Worm (Caenorhabditis elegans): Measurements from ENCODE around the gene sdz-7.

The sdz-7 gene

ce11 chrII:3877874-3878273 is at the start of gene sdz-7:
sdz-7 (minus strand) TSS chrII:3877974.
- TF ChIP-seq aly-1 (tag; optimal IDR thresholded peaks at IDR 0.05) (no peak), scrt-1 (GFP tag; IDR thresholded peaks at IDR 0.05) (no peak), F13C5.2 (tag; optimal IDR thresholded peaks at IDR 0.05) (no peak), ceh-36 (tag; optimal IDR thresholded peaks at IDR 0.05) (no peak), hmbx-1 (tag; optimal IDR thresholded peaks at IDR 0.05) (no peak), B0310.2 (tag; optimal IDR thresholded peaks at IDR 0.05) (no peak), sea-1 (GFP tag; conservative IDR thresholded peaks at IDR 0.05) (no peak), ama-1 (optimal IDR thresholded peaks at IDR 0.05) (no peak), ets-7 (tag; optimal IDR thresholded peaks at IDR 0.05) (no peak), tbx-11 (GFP tag; IDR thresholded peaks at IDR 0.05) (no peak), hmg-4 (GFP tag; optimal IDR thresholded peaks at IDR 0.05) (no peak), flt-1 (GFP tag; IDR thresholded peaks at IDR 0.05) (no peak), tbx-37 (GFP tag; conservative IDR thresholded peaks at IDR 0.05) (no peak), tra-4 (tag; optimal IDR thresholded peaks at IDR 0.05) (no peak)

DNA sequence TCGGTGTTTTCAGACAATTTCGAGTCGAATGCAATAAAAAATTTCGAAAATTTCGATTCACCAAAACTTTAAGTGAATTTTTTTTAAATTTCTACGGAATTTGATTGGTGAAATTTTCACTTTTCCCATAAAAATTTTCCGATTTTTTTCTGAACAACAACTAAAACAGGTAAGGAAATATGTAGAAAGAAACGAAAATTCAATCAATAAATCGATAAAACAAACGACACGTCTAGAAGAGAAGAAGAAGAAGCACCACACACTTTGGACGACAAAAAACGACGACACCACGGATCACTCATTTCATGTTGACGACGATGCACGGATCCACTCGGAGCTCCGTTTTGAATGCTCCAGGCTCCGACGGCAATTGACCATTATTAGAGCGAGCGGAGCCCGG is 44.9 kb upstream of the sdz-7 start:
- no peak for TF ChIP-seq tra-4 (tag; optimal IDR thresholded peaks at IDR 0.05)
- no peak for TF ChIP-seq ceh-36 (tag; optimal IDR thresholded peaks at IDR 0.05)
- no peak for TF ChIP-seq scrt-1 (GFP tag; IDR thresholded peaks at IDR 0.05)
- TF ChIP-seq sea-1 (GFP tag; conservative IDR thresholded peaks at IDR 0.05), result no peak
- no peak for TF ChIP-seq B0310.2 (tag; optimal IDR thresholded peaks at IDR 0.05)
- TF ChIP-seq hmbx-1 (tag; optimal IDR thresholded peaks at IDR 0.05), result no peak
- no peak for TF ChIP-seq ets-7 (tag; optimal IDR thresholded peaks at IDR 0.05)
- TF ChIP-seq hnd-1 (tag; optimal IDR thresholded peaks at IDR 0.05), result no peak
- no peak for TF ChIP-seq tbx-37 (GFP tag; conservative IDR thresholded peaks at IDR 0.05)
- TF ChIP-seq aly-1 (tag; optimal IDR thresholded peaks at IDR 0.05), result no peak
- no peak for TF ChIP-seq F13C5.2 (tag; optimal IDR thresholded peaks at IDR 0.05)
- no peak for TF ChIP-seq hmg-4 (GFP tag; optimal IDR thresholded peaks at IDR 0.05)
- no peak for TF ChIP-seq ama-1 (optimal IDR thresholded peaks at IDR 0.05)
- TF ChIP-seq pes-1 (GFP tag; IDR thresholded peaks at IDR 0.05), result no peak
- TF ChIP-seq ceh-13 (GFP tag; optimal IDR thresholded peaks at IDR 0.05), result no peak
- no peak for TF ChIP-seq flt-1 (GFP tag; IDR thresholded peaks at IDR 0.05)
- TF ChIP-seq tbx-11 (GFP tag; IDR thresholded peaks at IDR 0.05), result no peak

- TF ChIP-seq aly-1 (tag; optimal IDR thresholded peaks at IDR 0.05) (no peak), B0310.2 (tag; optimal IDR thresholded peaks at IDR 0.05) (no peak), tbx-11 (GFP tag; IDR thresholded peaks at IDR 0.05) (no peak), ets-7 (tag; optimal IDR thresholded peaks at IDR 0.05) (no peak), hmbx-1 (tag; optimal IDR thresholded peaks at IDR 0.05) (no peak), tra-4 (tag; optimal IDR thresholded peaks at IDR 0.05) (no peak), pes-1 (GFP tag; IDR thresholded peaks at IDR 0.05) (0 out of 2 replicates have a peak, but pooled peaks have one; percentile 8)
These were observed 42.8 kb upstream of the sdz-7 start for ce11 chrII:3920611-3921010.

DNA sequence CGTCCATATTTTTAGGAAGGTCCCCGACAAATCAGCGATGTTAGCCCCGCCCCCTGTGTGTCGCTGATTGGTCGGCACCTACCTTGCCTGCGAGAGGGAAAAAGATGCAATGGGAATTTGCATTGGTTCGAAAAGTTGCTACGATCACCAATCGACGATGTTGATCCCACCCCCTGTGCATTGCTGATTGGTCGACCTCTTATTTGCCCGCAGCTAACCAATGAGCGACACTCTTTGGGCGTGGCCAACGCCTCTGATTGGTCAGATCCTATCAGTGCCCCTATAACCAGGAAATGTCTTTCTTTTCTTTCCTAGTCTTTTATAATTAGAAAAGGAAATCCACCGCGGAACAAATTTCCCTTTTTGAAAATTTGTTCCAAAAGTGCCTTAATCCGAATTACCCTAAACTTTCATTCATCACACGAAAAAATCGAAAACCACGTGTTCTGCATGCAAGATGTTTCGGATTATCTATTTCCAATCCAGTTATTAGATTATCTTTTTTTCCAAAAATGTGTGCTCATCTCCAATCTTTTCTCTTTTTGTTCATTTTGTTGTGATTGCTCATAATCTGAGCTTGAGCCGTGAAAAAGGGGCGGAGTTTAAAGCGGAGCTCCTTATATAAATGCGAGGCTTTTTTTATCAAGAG is 40.3 kb upstream of the sdz-7 start:
- no peak for TF ChIP-seq ceh-13 (GFP tag; optimal IDR thresholded peaks at IDR 0.05)
- TF ChIP-seq F13C5.2 (tag; optimal IDR thresholded peaks at IDR 0.05), result no peak
- TF ChIP-seq tra-4 (tag; optimal IDR thresholded peaks at IDR 0.05), result no peak
- TF ChIP-seq ceh-36 (tag; optimal IDR thresholded peaks at IDR 0.05), result no peak
- TF ChIP-seq tbx-11 (GFP tag; IDR thresholded peaks at IDR 0.05), result no peak
- no peak for TF ChIP-seq tbx-37 (GFP tag; conservative IDR thresholded peaks at IDR 0.05)
- no peak for TF ChIP-seq ama-1 (optimal IDR thresholded peaks at IDR 0.05)
- TF ChIP-seq scrt-1 (GFP tag; IDR thresholded peaks at IDR 0.05), result no peak
- no peak for TF ChIP-seq hmbx-1 (tag; optimal IDR thresholded peaks at IDR 0.05)
- TF ChIP-seq hmg-4 (GFP tag; optimal IDR thresholded peaks at IDR 0.05), result no peak
- no peak for TF ChIP-seq sea-1 (GFP tag; conservative IDR thresholded peaks at IDR 0.05)
- TF ChIP-seq hnd-1 (tag; optimal IDR thresholded peaks at IDR 0.05), result no peak
- no peak for TF ChIP-seq B0310.2 (tag; optimal IDR thresholded peaks at IDR 0.05)
- TF ChIP-seq pes-1 (GFP tag; IDR thresholded peaks at IDR 0.05), result no peak
- no peak for TF ChIP-seq flt-1 (GFP tag; IDR thresholded peaks at IDR 0.05)
- TF ChIP-seq aly-1 (tag; optimal IDR thresholded peaks at IDR 0.05), result no peak
- no peak for TF ChIP-seq ets-7 (tag; optimal IDR thresholded peaks at IDR 0.05)

DNA sequence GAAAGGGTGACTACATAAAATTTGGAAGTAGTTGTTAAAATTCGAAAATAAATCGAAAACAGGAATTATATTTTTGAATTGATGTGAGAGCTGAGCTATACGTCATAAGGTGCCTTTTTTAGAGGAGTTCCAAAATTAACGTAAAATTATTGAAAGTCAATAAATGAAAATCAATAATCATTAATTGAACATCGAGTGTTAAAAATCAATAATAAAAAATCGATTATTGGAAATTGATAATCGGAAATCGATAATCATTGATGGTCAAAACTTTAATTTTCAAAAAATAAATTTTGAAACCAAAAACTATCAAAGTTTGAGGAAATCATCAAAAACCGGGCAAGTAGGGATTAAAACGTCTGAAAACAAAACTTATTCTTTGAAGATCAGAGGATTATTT is 35.9 kb upstream of the sdz-7 start:
- no peak for TF ChIP-seq ceh-13 (GFP tag; optimal IDR thresholded peaks at IDR 0.05)
- no peak for TF ChIP-seq flt-1 (GFP tag; IDR thresholded peaks at IDR 0.05)
- no peak for TF ChIP-seq tbx-11 (GFP tag; IDR thresholded peaks at IDR 0.05)
- TF ChIP-seq tbx-37 (GFP tag; conservative IDR thresholded peaks at IDR 0.05), result no peak

ce11 chrII:3911716-3912115 is 33.9 kb upstream of the sdz-7 start, which contains the start of gene F53C3.1:
F53C3.1 (plus strand) TSS chrII:3912016.
- TF ChIP-seq aly-1 (tag; optimal IDR thresholded peaks at IDR 0.05) (no peak), tbx-11 (GFP tag; IDR thresholded peaks at IDR 0.05) (no peak), hmg-4 (GFP tag; optimal IDR thresholded peaks at IDR 0.05) (no peak), tra-4 (tag; optimal IDR thresholded peaks at IDR 0.05) (no peak), hmbx-1 (tag; optimal IDR thresholded peaks at IDR 0.05) (no peak), scrt-1 (GFP tag; IDR thresholded peaks at IDR 0.05) (no peak), ets-7 (tag; optimal IDR thresholded peaks at IDR 0.05) (no peak), B0310.2 (tag; optimal IDR thresholded peaks at IDR 0.05) (no peak)

ce11 chrII:3911284-3911683 is 33.5 kb upstream of the sdz-7 start:
- TF ChIP-seq ceh-13 (GFP tag; optimal IDR thresholded peaks at IDR 0.05) (no peak), F13C5.2 (tag; optimal IDR thresholded peaks at IDR 0.05) (no peak), hmbx-1 (tag; optimal IDR thresholded peaks at IDR 0.05) (no peak), sea-1 (GFP tag; conservative IDR thresholded peaks at IDR 0.05) (no peak), ama-1 (optimal IDR thresholded peaks at IDR 0.05) (no peak), tbx-11 (GFP tag; IDR thresholded peaks at IDR 0.05) (no peak), tbx-37 (GFP tag; conservative IDR thresholded peaks at IDR 0.05) (no peak), B0310.2 (tag; optimal IDR thresholded peaks at IDR 0.05) (no peak), hmg-4 (GFP tag; optimal IDR thresholded peaks at IDR 0.05) (no peak), tra-4 (tag; optimal IDR thresholded peaks at IDR 0.05) (no peak)

Data from whole organism, early embryonic.